Fruit fly (Drosophila melanogaster) whole organism, embryonic: ENCODE measurements around the gene CG8349.

Experiments used
- Aef1 ChIP-seq: fragments of 200-800 bp; sonication (Bioruptor generic); IDR thresholded peaks from 3 replicates; pipeline ENCODE4 v1.3.6; 2022; ENCODE audit warnings: missing biosample characterization, missing genetic modification characterization
- Atf-2 ChIP-seq: fragments of 200-800 bp; sonication (Bioruptor generic); optimal IDR thresholded peaks from 2 replicates; lab custom pipeline; 2016; ENCODE audit warnings: missing biosample characterization, missing genetic modification characterization
- CG1024 ChIP-seq: fragments of 200-800 bp; sonication (Bioruptor generic); IDR thresholded peaks from 2 replicates; pipeline ENCODE4 v1.3.6; 2022; ENCODE audit warnings: missing biosample characterization, missing genetic modification characterization
- CG10274 ChIP-seq: fragments of 200-800 bp; sonication (Bioruptor generic); optimal IDR thresholded peaks from 3 replicates; lab custom pipeline; 2017; ENCODE audit warnings: missing biosample characterization, mild to moderate bottlenecking, missing genetic modification characterization
- CG11398 ChIP-seq: fragments of 200-800 bp; sonication (Bioruptor generic); optimal IDR thresholded peaks from 2 replicates; lab custom pipeline; 2016; ENCODE audit warnings: missing biosample characterization, missing genetic modification characterization
- CG12744 ChIP-seq: fragments of 200-800 bp; sonication (Bioruptor generic); optimal IDR thresholded peaks from 2 replicates; lab custom pipeline; 2016; ENCODE audit warnings: missing biosample characterization, missing genetic modification characterization
- CG13775 ChIP-seq: fragments of 200-800 bp; sonication (Bioruptor generic); optimal IDR thresholded peaks from 3 replicates; lab custom pipeline; 2017; ENCODE audit warnings: missing biosample characterization, mild to moderate bottlenecking, missing genetic modification characterization
- CG15479 ChIP-seq: fragments of 200-800 bp; sonication (Bioruptor generic); optimal IDR thresholded peaks from 3 replicates; lab custom pipeline; 2019; ENCODE audit warnings: missing biosample characterization, mild to moderate bottlenecking, missing genetic modification characterization, moderate library complexity
- CG1603 ChIP-seq: fragments of 200-800 bp; sonication (Bioruptor generic); optimal IDR thresholded peaks from 2 replicates; lab custom pipeline; 2019; ENCODE audit warnings: missing biosample characterization, mild to moderate bottlenecking, missing genetic modification characterization, moderate library complexity
- CG16813 ChIP-seq: fragments of 200-800 bp; sonication (Bioruptor generic); IDR thresholded peaks from 3 replicates; pipeline ENCODE4 v1.3.6; 2022; ENCODE audit warnings: missing biosample characterization, missing genetic modification characterization; ENCODE audit not compliant: partially characterized antibody
- CG2116 ChIP-seq: fragments of 200-800 bp; sonication (Bioruptor generic); optimal IDR thresholded peaks from 3 replicates; lab custom pipeline; 2018; ENCODE audit warnings: missing biosample characterization, mild to moderate bottlenecking, missing genetic modification characterization
- CG2199 ChIP-seq: fragments of 200-800 bp; sonication (Bioruptor generic); IDR thresholded peaks from 3 replicates; pipeline ENCODE4 v1.3.6; 2022; ENCODE audit warnings: missing biosample characterization, missing genetic modification characterization
- CG30403 ChIP-seq: fragments of 200-800 bp; sonication (Bioruptor generic); optimal IDR thresholded peaks from 3 replicates; lab custom pipeline; 2016; ENCODE audit warnings: missing biosample characterization, missing genetic modification characterization
- CG3065 ChIP-seq: fragments of 200-800 bp; sonication (Bioruptor generic); optimal IDR thresholded peaks from 2 replicates; lab custom pipeline; 2016; ENCODE audit warnings: missing biosample characterization, missing genetic modification characterization
- CG31388 ChIP-seq: fragments of 200-800 bp; sonication (Bioruptor generic); optimal IDR thresholded peaks from 2 replicates; lab custom pipeline; 2016; ENCODE audit warnings: missing biosample characterization, missing genetic modification characterization
- CG31441 ChIP-seq: fragments of 200-800 bp; sonication (Bioruptor generic); IDR thresholded peaks from 2 replicates; pipeline ENCODE4 v1.3.6; 2022; ENCODE audit warnings: missing biosample characterization, missing genetic modification characterization
- CG34224 ChIP-seq: fragments of 200-800 bp; sonication (Bioruptor generic); IDR thresholded peaks from 3 replicates; pipeline ENCODE4 v1.3.6; 2022; ENCODE audit warnings: missing biosample characterization, missing genetic modification characterization; ENCODE audit not compliant: partially characterized antibody
- CG4282 ChIP-seq: fragments of 200-800 bp; sonication (Bioruptor generic); optimal IDR thresholded peaks from 2 replicates; lab custom pipeline; 2016; ENCODE audit warnings: missing biosample characterization, missing genetic modification characterization
- CG4424 ChIP-seq: fragments of 200-800 bp; sonication (Bioruptor generic); optimal IDR thresholded peaks from 3 replicates; lab custom pipeline; 2016; ENCODE audit warnings: missing biosample characterization, missing genetic modification characterization
- CG7357 ChIP-seq: fragments of 200-800 bp; sonication (Bioruptor generic); IDR thresholded peaks from 3 replicates; pipeline ENCODE4 v1.3.6; 2022; ENCODE audit warnings: missing biosample characterization, missing genetic modification characterization
- CG8290 ChIP-seq, 3 experiments: fragments of 200-800 bp; sonication (Bioruptor generic); optimal IDR thresholded peaks; 2 replicates each; lab custom pipeline; 2016 to 2019; ENCODE audit warnings: missing biosample characterization in 3 of 3, missing genetic modification characterization in 3 of 3, mild to moderate bottlenecking in 2 of 3, moderate library complexity in 1 of 3
- CG8478 ChIP-seq: fragments of >200 bp; optimal IDR thresholded peaks from 2 replicates; lab custom pipeline; 2018
- CG9437 ChIP-seq: fragments of 200-800 bp; sonication (Bioruptor generic); optimal IDR thresholded peaks from 2 replicates; lab custom pipeline; 2018; ENCODE audit warnings: missing biosample characterization, mild to moderate bottlenecking, missing genetic modification characterization
- Dad ChIP-seq: fragments of 200-800 bp; sonication (Bioruptor generic); optimal IDR thresholded peaks from 3 replicates; lab custom pipeline; 2016; ENCODE audit warnings: missing biosample characterization, missing genetic modification characterization
- Dll ChIP-seq: fragments of 200-800 bp; sonication (Bioruptor generic); IDR thresholded peaks from 4 replicates; pipeline ENCODE4 v1.3.6; 2022; ENCODE audit warnings: missing biosample characterization, missing genetic modification characterization; ENCODE audit not compliant: partially characterized antibody
- Elba2 ChIP-seq: fragments of 200-800 bp; sonication (Bioruptor generic); optimal IDR thresholded peaks from 3 replicates; lab custom pipeline; 2016; ENCODE audit warnings: missing biosample characterization, missing genetic modification characterization
- Fer2 ChIP-seq: fragments of 200-800 bp; sonication (Bioruptor generic); optimal IDR thresholded peaks from 2 replicates; lab custom pipeline; 2018; ENCODE audit warnings: missing biosample characterization, mild to moderate bottlenecking, missing genetic modification characterization, moderate library complexity
- H2.0 ChIP-seq: fragments of 200-800 bp; sonication (Bioruptor generic); IDR thresholded peaks from 2 replicates; pipeline ENCODE4 v1.3.6; 2022; ENCODE audit warnings: missing biosample characterization, missing genetic modification characterization
- Hmr ChIP-seq: fragments of 200-800 bp; sonication (Bioruptor generic); optimal IDR thresholded peaks from 3 replicates; lab custom pipeline; 2017; ENCODE audit warnings: mild to moderate bottlenecking, missing biosample characterization, missing genetic modification reagents, missing genetic modification characterization
- Hr39 ChIP-seq: fragments of >200 bp; optimal IDR thresholded peaks from 2 replicates; lab custom pipeline; 2017
- Lim3 ChIP-seq: fragments of 200-800 bp; sonication (Bioruptor generic); IDR thresholded peaks from 2 replicates; pipeline ENCODE4 v1.3.6; 2022; ENCODE audit warnings: missing biosample characterization, missing genetic modification characterization
- NK7.1 ChIP-seq: fragments of 200-800 bp; sonication (Bioruptor generic); optimal IDR thresholded peaks from 3 replicates; lab custom pipeline; 2016; ENCODE audit warnings: missing biosample characterization, missing genetic modification characterization
- Oaz ChIP-seq: fragments of 200-800 bp; sonication (Bioruptor generic); IDR thresholded peaks from 2 replicates; pipeline ENCODE4 v1.3.6; 2022; ENCODE audit warnings: missing biosample characterization, missing genetic modification characterization
- Ptx1 ChIP-seq: fragments of 200-800 bp; sonication (Bioruptor generic); IDR thresholded peaks from 2 replicates; pipeline ENCODE4 v1.3.6; 2022; ENCODE audit warnings: missing biosample characterization, missing genetic modification characterization
- ac ChIP-seq: fragments of 200-800 bp; sonication (Bioruptor generic); optimal IDR thresholded peaks from 3 replicates; lab custom pipeline; 2017; ENCODE audit warnings: missing biosample characterization, mild to moderate bottlenecking, missing genetic modification characterization
- al ChIP-seq: fragments of 200-800 bp; sonication (Bioruptor generic); IDR thresholded peaks from 2 replicates; pipeline ENCODE4 v1.3.6; 2022; ENCODE audit warnings: missing biosample characterization, missing genetic modification characterization
- bab2 ChIP-seq: fragments of 200-800 bp; sonication (Bioruptor generic); optimal IDR thresholded peaks from 2 replicates; lab custom pipeline; 2016; ENCODE audit warnings: missing biosample characterization, missing genetic modification characterization
- cas ChIP-seq: fragments of 200-800 bp; sonication (Bioruptor generic); IDR thresholded peaks from 2 replicates; pipeline ENCODE4 v1.3.6; 2022; ENCODE audit warnings: missing biosample characterization, missing genetic modification characterization
- cg ChIP-seq: fragments of 200-800 bp; sonication (Bioruptor generic); optimal IDR thresholded peaks from 3 replicates; lab custom pipeline; 2019; ENCODE audit warnings: missing biosample characterization, mild to moderate bottlenecking, missing genetic modification characterization, moderate library complexity
- chif ChIP-seq, 2 experiments: fragments of 200-800 bp; sonication (Bioruptor generic); optimal IDR thresholded peaks; 3 replicates each; lab custom pipeline; 2016; ENCODE audit warnings: missing biosample characterization in 2 of 2, missing genetic modification characterization in 2 of 2
- gcm2 ChIP-seq: fragments of 200-800 bp; sonication (Bioruptor generic); optimal IDR thresholded peaks from 2 replicates; lab custom pipeline; 2016; ENCODE audit warnings: missing biosample characterization, missing genetic modification characterization
- gem ChIP-seq: fragments of 200-800 bp; sonication (Bioruptor generic); optimal IDR thresholded peaks from 2 replicates; lab custom pipeline; 2019; ENCODE audit warnings: missing biosample characterization, mild to moderate bottlenecking, missing genetic modification characterization, moderate library complexity
- gt ChIP-seq: fragments of 200-800 bp; sonication (Bioruptor generic); IDR thresholded peaks from 2 replicates; pipeline ENCODE4 v1.3.6; 2022; ENCODE audit warnings: missing biosample characterization, missing genetic modification characterization
- lmd ChIP-seq: fragments of 200-800 bp; sonication (Bioruptor generic); IDR thresholded peaks from 2 replicates; pipeline ENCODE4 v1.3.6; 2022; ENCODE audit warnings: missing biosample characterization, missing genetic modification characterization
- nom ChIP-seq: fragments of 200-800 bp; sonication (Bioruptor generic); optimal IDR thresholded peaks from 2 replicates; lab custom pipeline; 2017; ENCODE audit warnings: missing biosample characterization, missing genetic modification characterization, mild to moderate bottlenecking, moderate library complexity, missing genetic modification reagents
- pb ChIP-seq: fragments of 200-800 bp; sonication (Bioruptor generic); optimal IDR thresholded peaks from 3 replicates; lab custom pipeline; 2016; ENCODE audit warnings: missing biosample characterization, missing genetic modification characterization
- peb ChIP-seq: fragments of 200-800 bp; sonication (Bioruptor generic); IDR thresholded peaks from 2 replicates; pipeline ENCODE4 v1.3.6; 2022; ENCODE audit warnings: missing biosample characterization, missing genetic modification characterization
- pfk ChIP-seq: fragments of 200-800 bp; sonication (Bioruptor generic); optimal IDR thresholded peaks from 2 replicates; lab custom pipeline; 2018; ENCODE audit warnings: missing biosample characterization, mild to moderate bottlenecking, missing genetic modification characterization, moderate library complexity
- row ChIP-seq: fragments of 200-800 bp; sonication (Bioruptor generic); IDR thresholded peaks from 3 replicates; pipeline ENCODE4 v1.3.6; 2022; ENCODE audit warnings: missing biosample characterization, missing genetic modification characterization
- sug ChIP-seq: fragments of 200-800 bp; optimal IDR thresholded peaks from 2 replicates; lab custom pipeline; 2019; ENCODE audit warnings: missing biosample characterization, mild to moderate bottlenecking, missing genetic modification characterization, moderate library complexity
- tap ChIP-seq: fragments of 200-800 bp; optimal IDR thresholded peaks from 3 replicates; lab custom pipeline; 2019; ENCODE audit warnings: missing biosample characterization, mild to moderate bottlenecking, missing genetic modification characterization, moderate library complexity

CG8349 gene

dm6 chr2L:8212666-8213270, 2.9 kb upstream of the CG8349 start, which contains the start of the genes CG8372 and CG8360 (continued):
- peak; percentile 94 for TF ChIP-seq CG10274
- TF ChIP-seq bab2 (GFP tag; lab: Kevin White, UChicago) = peak; percentile 99
- peak; percentile 99 for TF ChIP-seq H2.0 (GFP tag; lab: Robert Waterston, UW)
- TF ChIP-seq tap (tag; lab: Kevin White, UChicago) = peak; percentile 98
- TF ChIP-seq gem (tag; lab: Kevin White, UChicago) = peak; percentile 99
- TF ChIP-seq ac (GFP tag; lab: Kevin White, UChicago) = peak; percentile 94
- TF ChIP-seq sug = peak; percentile 97
- peak; percentile 99 for TF ChIP-seq Dad (GFP tag; lab: Kevin White, UChicago)
- peak; percentile 97 for TF ChIP-seq Lim3 (GFP tag; lab: Robert Waterston, UW)
- TF ChIP-seq lmd (GFP tag; lab: Robert Waterston, UW) = peak; percentile 99
- peak; percentile 100 for TF ChIP-seq row
- TF ChIP-seq CG16813 (GFP tag; lab: Robert Waterston, UW) = no peak
- peak; percentile 98 for TF ChIP-seq al (GFP tag; lab: Robert Waterston, UW)
- TF ChIP-seq nom (GFP tag; lab: Kevin White, UChicago) = peak; percentile 98
- peak; percentile 100 for TF ChIP-seq Ptx1
- no peak for TF ChIP-seq Hr39 (lab: Kevin White, UChicago)
- peak; percentile 59 for TF ChIP-seq pfk (GFP tag; lab: Kevin White, UChicago)
- peak; percentile 98 for TF ChIP-seq CG13775 (GFP tag; lab: Kevin White, UChicago)
- TF ChIP-seq CG1603 (tag; lab: Kevin White, UChicago) = peak; percentile 97
- peak; percentile 95 for TF ChIP-seq CG9437 (GFP tag; lab: Kevin White, UChicago)
- peak; percentile 98 for TF ChIP-seq Oaz
- peak; percentile 99 for TF ChIP-seq CG30403 (GFP tag; lab: Kevin White, UChicago)
- peak; percentile 68 for TF ChIP-seq CG15479 (GFP tag; lab: Kevin White, UChicago)
- peak; percentile 98 for TF ChIP-seq CG31441 (GFP tag; lab: Robert Waterston, UW)
- peak; percentile 8 for TF ChIP-seq cg (GFP tag; lab: Kevin White, UChicago)
- TF ChIP-seq CG11398 = peak; percentile 99
- peak; percentile 98 for TF ChIP-seq CG4282 (GFP tag; lab: Kevin White, UChicago)
- peak; percentile 97 for TF ChIP-seq gt
- peak; percentile 97 for TF ChIP-seq CG1024 (GFP tag; lab: Robert Waterston, UW)
- peak; percentile 97 for TF ChIP-seq CG12744 (GFP tag; lab: Kevin White, UChicago)
- peak; percentile 98 for TF ChIP-seq NK7.1 (GFP tag; lab: Kevin White, UChicago)
- TF ChIP-seq CG8290 (GFP tag; optimal IDR thresholded peaks at IDR 0.05; lab: Kevin White, UChicago) = peak; percentile 98
- TF ChIP-seq CG8290 (tag; optimal IDR thresholded peaks at IDR 0.05; lab: Kevin White, UChicago) = peak; percentile 89 to 97
- peak; percentile 99 for TF ChIP-seq CG4424 (GFP tag; lab: Kevin White, UChicago)
- TF ChIP-seq CG2116 (GFP tag; lab: Kevin White, UChicago) = peak; percentile 91
- TF ChIP-seq pb (GFP tag; lab: Kevin White, UChicago) = peak; percentile 99
- TF ChIP-seq gcm2 = peak; percentile 99
- TF ChIP-seq Aef1 = peak; percentile 99
- TF ChIP-seq CG7357 (GFP tag; lab: Robert Waterston, UW) = peak; percentile 95
- peak; percentile 97 for TF ChIP-seq CG31388 (GFP tag; lab: Kevin White, UChicago)
- TF ChIP-seq cas (GFP tag; lab: Robert Waterston, UW) = peak; percentile 97
- peak; percentile 99 for TF ChIP-seq Hmr (GFP tag; lab: Kevin White, UChicago)
- TF ChIP-seq CG3065 (GFP tag; lab: Kevin White, UChicago) = peak; percentile 97
- TF ChIP-seq Atf-2 (GFP tag; lab: Kevin White, UChicago) = peak; percentile 99
- TF ChIP-seq Dll (GFP tag; lab: Robert Waterston, UW) = peak; percentile 74
- peak; percentile 42; the same call in 2 of the 3 replicates for TF ChIP-seq CG34224 (GFP tag; lab: Robert Waterston, UW)
- TF ChIP-seq CG8478 (lab: Kevin White, UChicago) = no peak
- TF ChIP-seq Fer2 (tag; lab: Kevin White, UChicago) = peak; percentile 96
- peak; percentile 99 for TF ChIP-seq Elba2 (GFP tag; lab: Kevin White, UChicago)
- TF ChIP-seq chif (GFP tag; optimal IDR thresholded peaks at IDR 0.05; lab: Kevin White, UChicago) = peak; percentile 99
- TF ChIP-seq peb (GFP tag; lab: Robert Waterston, UW) = peak; percentile 99
- peak; percentile 99 for TF ChIP-seq CG2199 (GFP tag; lab: Robert Waterston, UW)
